Fruit fly (Drosophila melanogaster): ENCODE results near the gene Cse1.

DNA sequence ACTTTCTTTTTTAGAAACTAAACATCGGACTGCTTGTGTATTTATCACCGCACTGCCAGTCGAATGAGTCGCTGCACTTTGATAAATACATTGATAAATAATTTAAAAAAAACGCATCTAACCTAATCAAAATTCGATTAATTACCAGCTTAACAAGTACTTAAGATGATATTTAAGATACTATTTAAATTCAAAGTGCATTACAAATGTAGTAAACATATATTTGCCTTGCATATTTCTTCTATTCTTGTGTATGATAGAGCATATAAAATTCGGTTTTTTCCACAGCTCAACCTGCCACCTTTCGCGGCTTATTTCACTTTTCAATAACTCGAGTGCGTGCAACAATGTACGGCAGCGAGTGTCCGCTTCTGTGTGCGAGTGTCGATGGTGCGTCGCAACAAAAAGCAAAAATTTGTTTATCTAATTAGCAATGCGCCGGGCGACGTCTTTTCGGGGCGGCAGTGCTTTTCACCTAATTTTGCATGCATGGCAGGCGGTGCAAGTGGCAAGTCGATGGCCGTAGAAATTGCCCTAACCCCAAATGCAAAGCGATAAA is 20.6 kb downstream of the Cse1 start, which contains the start of gene CG13272:
- no peak for TF ChIP-seq tj (GFP tag; optimal IDR thresholded peaks at IDR 0.05)
- no peak for TF ChIP-seq cnc (optimal IDR thresholded peaks at IDR 0.05)
- no peak for TF ChIP-seq CG1620 (GFP tag; optimal IDR thresholded peaks at IDR 0.05)
- TF ChIP-seq pad (GFP tag; optimal IDR thresholded peaks at IDR 0.05) = no peak
- TF ChIP-seq CG7101 (tag; optimal IDR thresholded peaks at IDR 0.05) = no peak
- TF ChIP-seq Hr96 (GFP tag; optimal IDR thresholded peaks at IDR 0.05) = no peak
